Fruit fly (Drosophila melanogaster): ENCODE measurements around the gene CG9222.

DNA sequence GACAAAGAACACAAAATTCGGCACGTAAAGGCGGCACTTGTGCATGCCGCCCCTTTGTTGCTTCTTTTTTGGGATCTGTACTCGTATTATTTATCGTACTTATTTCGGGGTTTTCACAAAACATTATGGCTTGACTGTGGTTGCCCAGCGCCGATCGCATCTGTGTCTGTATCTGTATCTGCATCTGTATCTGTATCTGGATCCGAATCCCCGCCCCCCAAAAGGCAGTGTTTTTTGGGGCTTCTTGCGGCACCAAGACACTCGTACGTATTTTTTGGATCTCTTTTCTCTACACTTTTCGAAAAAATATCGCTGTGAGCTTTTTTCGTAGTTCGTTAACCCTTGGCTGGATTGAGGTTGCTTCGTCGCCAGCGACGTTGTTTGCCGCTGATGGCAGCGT is 43.1 kb upstream of the CG9222 start:
- TF ChIP-seq kay (GFP tag; ENCODE audit: borderline replicate concordance) (no peak), CG7045 (GFP tag; optimal IDR thresholded peaks at IDR 0.05) (no peak), pad (GFP tag; optimal IDR thresholded peaks at IDR 0.05) (no peak), CG5204 (GFP tag; optimal IDR thresholded peaks at IDR 0.05) (no peak), CG1620 (GFP tag; optimal IDR thresholded peaks at IDR 0.05) (no peak), Crg-1 (GFP tag; optimal IDR thresholded peaks at IDR 0.05) (no peak), Clk (GFP tag; optimal IDR thresholded peaks at IDR 0.05) (no peak), tj (GFP tag; optimal IDR thresholded peaks at IDR 0.05) (no peak), cnc (optimal IDR thresholded peaks at IDR 0.05) (no peak), toe (GFP tag; optimal IDR thresholded peaks at IDR 0.05) (no peak), CG12768 (GFP tag; optimal IDR thresholded peaks at IDR 0.05) (no peak), Hr96 (GFP tag; optimal IDR thresholded peaks at IDR 0.05) (no peak), cic (GFP tag; optimal IDR thresholded peaks at IDR 0.05) (no peak), CG33017 (tag; optimal IDR thresholded peaks at IDR 0.05) (no peak)

Measured in whole organism, adult.